Fruit fly (Drosophila melanogaster) whole organism, embryonic: Measurements from ENCODE around the gene CG7991.

Source experiments
- Bgb ChIP-seq: fragments of 200-800 bp; sonication (Bioruptor generic); IDR thresholded peaks from 2 replicates; pipeline ENCODE4 v1.3.6; 2022; ENCODE audit warnings: missing biosample characterization, missing genetic modification characterization; ENCODE audit not compliant: partially characterized antibody
- CG12071 ChIP-seq: fragments of 200-800 bp; sonication (Bioruptor generic); optimal IDR thresholded peaks from 3 replicates; lab custom pipeline; 2018; ENCODE audit warnings: missing biosample characterization, mild to moderate bottlenecking, missing genetic modification characterization
- CG12236 ChIP-seq: fragments of 200-800 bp; sonication (Bioruptor generic); optimal IDR thresholded peaks from 2 replicates; lab custom pipeline; 2016; ENCODE audit warnings: missing biosample characterization, missing genetic modification characterization
- CG12659 ChIP-seq: fragments of 200-800 bp; sonication (Bioruptor generic); optimal IDR thresholded peaks from 3 replicates; lab custom pipeline; 2017; ENCODE audit warnings: mild to moderate bottlenecking, missing biosample characterization, missing genetic modification reagents, missing genetic modification characterization
- CG16813 ChIP-seq: fragments of 200-800 bp; sonication (Bioruptor generic); IDR thresholded peaks from 3 replicates; pipeline ENCODE4 v1.3.6; 2022; ENCODE audit warnings: missing biosample characterization, missing genetic modification characterization; ENCODE audit not compliant: partially characterized antibody
- CG17361 ChIP-seq: fragments of 200-800 bp; sonication (Bioruptor generic); IDR thresholded peaks from 3 replicates; pipeline ENCODE4 v1.3.6; 2022; ENCODE audit warnings: missing biosample characterization, missing genetic modification characterization
- CG3163 ChIP-seq: fragments of 200-800 bp; sonication (Bioruptor generic); optimal IDR thresholded peaks from 3 replicates; lab custom pipeline; 2016; ENCODE audit warnings: missing biosample characterization, missing genetic modification characterization
- CG3995 ChIP-seq: fragments of 200-800 bp; sonication (Bioruptor generic); optimal IDR thresholded peaks from 3 replicates; lab custom pipeline; 2016; ENCODE audit warnings: missing biosample characterization, missing genetic modification characterization
- CG5180 ChIP-seq: fragments of 200-800 bp; sonication (Bioruptor generic); optimal IDR thresholded peaks from 3 replicates; lab custom pipeline; 2017; ENCODE audit warnings: missing biosample characterization, missing genetic modification characterization, mild to moderate bottlenecking, moderate library complexity, missing genetic modification reagents
- CG6765 ChIP-seq: fragments of 200-800 bp; sonication (Bioruptor generic); optimal IDR thresholded peaks from 3 replicates; lab custom pipeline; 2017; ENCODE audit warnings: missing biosample characterization, mild to moderate bottlenecking, missing genetic modification characterization
- CG6791 ChIP-seq: fragments of 200-800 bp; sonication (Bioruptor generic); IDR thresholded peaks from 3 replicates; pipeline ENCODE4 v1.3.6; 2022; ENCODE audit warnings: missing biosample characterization, missing genetic modification characterization; ENCODE audit not compliant: partially characterized antibody
- CG7357 ChIP-seq: fragments of 200-800 bp; sonication (Bioruptor generic); IDR thresholded peaks from 3 replicates; pipeline ENCODE4 v1.3.6; 2022; ENCODE audit warnings: missing biosample characterization, missing genetic modification characterization
- CG7786 ChIP-seq: fragments of 200-800 bp; sonication (Bioruptor generic); optimal IDR thresholded peaks from 2 replicates; lab custom pipeline; 2016; ENCODE audit warnings: missing biosample characterization, missing genetic modification characterization
- CG7928 ChIP-seq: fragments of 200-800 bp; sonication (Bioruptor generic); optimal IDR thresholded peaks from 2 replicates; lab custom pipeline; 2017; ENCODE audit warnings: missing biosample characterization, mild to moderate bottlenecking, missing genetic modification characterization
- CG8388 ChIP-seq: fragments of 200-800 bp; sonication (Bioruptor generic); optimal IDR thresholded peaks from 2 replicates; lab custom pipeline; 2019; ENCODE audit warnings: missing biosample characterization, mild to moderate bottlenecking, missing genetic modification characterization, moderate library complexity
- CG8944 ChIP-seq: fragments of 200-800 bp; sonication (Bioruptor generic); optimal IDR thresholded peaks from 3 replicates; lab custom pipeline; 2016; ENCODE audit warnings: missing biosample characterization, missing genetic modification characterization
- CG9876 ChIP-seq: fragments of 200-800 bp; sonication (Bioruptor generic); optimal IDR thresholded peaks from 2 replicates; lab custom pipeline; 2016; ENCODE audit warnings: missing biosample characterization, missing genetic modification characterization
- Dbx ChIP-seq: fragments of 200-800 bp; sonication (Bioruptor generic); IDR thresholded peaks from 3 replicates; pipeline ENCODE4 v1.3.6; 2022; ENCODE audit warnings: missing biosample characterization, missing genetic modification characterization
- Drgx ChIP-seq: fragments of 200-800 bp; sonication (Bioruptor generic); IDR thresholded peaks from 2 replicates; pipeline ENCODE4 v1.3.6; 2022; ENCODE audit warnings: missing biosample characterization, missing genetic modification characterization
- Jarid2 ChIP-seq: fragments of 200-800 bp; sonication (Bioruptor generic); optimal IDR thresholded peaks from 3 replicates; lab custom pipeline; 2017; ENCODE audit warnings: mild to moderate bottlenecking, missing biosample characterization, missing genetic modification reagents, missing genetic modification characterization
- Mad ChIP-seq: fragments of 200-800 bp; sonication (Bioruptor generic); optimal IDR thresholded peaks from 2 replicates; lab custom pipeline; 2016; ENCODE audit warnings: missing biosample characterization, missing genetic modification characterization
- Stat92E ChIP-seq, 3 experiments: fragments of >200 bp in 2 of 3; fragments of 200-800 bp in 1 of 3; sonication (Bioruptor generic) in 1 of 3; optimal IDR thresholded peaks; 2 replicates each; lab custom pipeline; 2017 to 2019; ENCODE audit warnings: missing biosample characterization in 3 of 3, missing genetic modification characterization in 3 of 3, mild to moderate bottlenecking in 1 of 3, moderate library complexity in 1 of 3
- Usf ChIP-seq: fragments of 200-800 bp; sonication (Bioruptor generic); optimal IDR thresholded peaks from 2 replicates; lab custom pipeline; 2017; ENCODE audit warnings: missing genotype, missing biosample characterization, missing genetic modification characterization
- br ChIP-seq: fragments of >200 bp; optimal IDR thresholded peaks from 2 replicates; lab custom pipeline; 2017
- bsh ChIP-seq, 2 experiments: fragments of 200-800 bp; sonication (Bioruptor generic); optimal IDR thresholded peaks; 2 replicates each; lab custom pipeline; 2017 to 2018; ENCODE audit warnings: mild to moderate bottlenecking in 2 of 2, missing biosample characterization in 2 of 2, missing genetic modification characterization in 2 of 2, moderate library complexity in 1 of 2
- ci ChIP-seq: fragments of 200-800 bp; sonication (Bioruptor generic); IDR thresholded peaks from 3 replicates; pipeline ENCODE4 v1.3.6; 2022; ENCODE audit warnings: missing biosample characterization, missing genetic modification characterization
- fd102C ChIP-seq: fragments of 200-800 bp; sonication (Bioruptor generic); optimal IDR thresholded peaks from 2 replicates; lab custom pipeline; 2018; ENCODE audit warnings: missing biosample characterization, mild to moderate bottlenecking, missing genetic modification characterization, moderate library complexity
- ftz-f1 ChIP-seq: fragments of 200-800 bp; sonication (Bioruptor generic); optimal IDR thresholded peaks from 2 replicates; lab custom pipeline; 2016; ENCODE audit warnings: missing biosample characterization, missing genetic modification characterization
- fu2 ChIP-seq: fragments of 200-800 bp; sonication (Bioruptor generic); optimal IDR thresholded peaks from 2 replicates; lab custom pipeline; 2016; ENCODE audit warnings: missing biosample characterization, missing genetic modification characterization
- gce ChIP-seq: fragments of 200-800 bp; sonication (Bioruptor generic); IDR thresholded peaks from 3 replicates; pipeline ENCODE4 v1.3.6; 2022; ENCODE audit warnings: missing biosample characterization, missing genetic modification characterization
- grau ChIP-seq: fragments of 200-800 bp; optimal IDR thresholded peaks from 3 replicates; lab custom pipeline; 2019; ENCODE audit warnings: missing biosample characterization, mild to moderate bottlenecking, missing genetic modification characterization, moderate library complexity
- knrl ChIP-seq: fragments of 200-800 bp; sonication (Bioruptor generic); IDR thresholded peaks from 3 replicates; pipeline ENCODE4 v1.3.6; 2022; ENCODE audit warnings: missing biosample characterization, missing genetic modification characterization; ENCODE audit not compliant: partially characterized antibody
- lab ChIP-seq: fragments of 200-800 bp; sonication (Bioruptor generic); optimal IDR thresholded peaks from 3 replicates; lab custom pipeline; 2017; ENCODE audit warnings: missing biosample characterization, missing genetic modification characterization, mild to moderate bottlenecking, moderate library complexity, missing genetic modification reagents
- nom ChIP-seq: fragments of 200-800 bp; sonication (Bioruptor generic); optimal IDR thresholded peaks from 2 replicates; lab custom pipeline; 2017; ENCODE audit warnings: missing biosample characterization, missing genetic modification characterization, mild to moderate bottlenecking, moderate library complexity, missing genetic modification reagents
- rib ChIP-seq: fragments of 200-800 bp; sonication (Bioruptor generic); IDR thresholded peaks from 2 replicates; pipeline ENCODE4 v1.3.6; 2022; ENCODE audit warnings: missing biosample characterization, missing genetic modification characterization
- sna ChIP-seq: fragments of 200-800 bp; sonication (Bioruptor generic); IDR thresholded peaks from 2 replicates; pipeline ENCODE4 v1.3.6; 2022; ENCODE audit warnings: missing biosample characterization, missing genetic modification characterization; ENCODE audit not compliant: partially characterized antibody
- sob ChIP-seq: fragments of 200-800 bp; sonication (Bioruptor generic); IDR thresholded peaks from 2 replicates; pipeline ENCODE4 v1.3.6; 2022; ENCODE audit warnings: missing biosample characterization, missing genetic modification characterization
- sr ChIP-seq: fragments of 200-800 bp; sonication (Bioruptor generic); IDR thresholded peaks from 3 replicates; pipeline ENCODE4 v1.3.6; 2022; ENCODE audit warnings: missing biosample characterization, missing genetic modification characterization
- unc-4 ChIP-seq: fragments of 200-800 bp; sonication (Bioruptor generic); IDR thresholded peaks from 2 replicates; pipeline ENCODE4 v1.3.6; 2022; ENCODE audit warnings: missing biosample characterization, missing genetic modification characterization; ENCODE audit not compliant: partially characterized antibody
- vvl ChIP-seq: fragments of 200-800 bp; sonication (Bioruptor generic); IDR thresholded peaks from 2 replicates; pipeline ENCODE4 v1.3.6; 2022; ENCODE audit warnings: missing biosample characterization, missing genetic modification characterization
- z ChIP-seq: fragments of 200-800 bp; sonication (Bioruptor generic); IDR thresholded peaks from 3 replicates; pipeline ENCODE4 v1.3.6; 2022; ENCODE audit warnings: missing biosample characterization, missing genetic modification characterization

The CG7991 gene

DNA sequence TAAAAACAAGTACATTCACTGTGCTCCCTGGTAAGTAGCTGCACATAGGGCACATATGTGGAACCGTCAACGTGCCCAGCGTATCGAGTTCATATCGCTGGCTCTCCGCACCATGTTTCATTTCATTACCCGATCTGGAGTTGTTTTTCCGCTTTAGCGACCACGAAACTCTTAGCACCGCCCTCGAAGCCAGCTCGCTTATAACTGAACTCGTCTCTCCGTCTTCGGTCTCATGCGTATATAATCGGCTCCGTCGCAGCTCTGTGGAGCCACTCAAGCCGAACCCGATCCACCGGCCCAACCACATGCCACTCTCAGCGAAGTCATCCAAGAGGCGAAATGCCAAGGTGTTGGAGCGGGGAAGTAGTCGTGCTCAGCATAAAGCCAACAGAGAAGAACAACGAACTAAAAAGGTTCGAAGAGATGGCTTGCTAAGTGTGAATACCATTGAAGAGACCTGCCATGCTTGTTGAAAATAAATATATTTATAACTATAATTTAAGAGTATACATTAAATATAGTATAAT, 81.0 kb downstream of the CG7991 start, which contains the start of gene Cht2 (continued):
- TF ChIP-seq CG17361 (GFP tag; lab: Robert Waterston, UW) (no peak), CG6765 (GFP tag; lab: Kevin White, UChicago) (no peak), nom (peak; percentile 52), gce (GFP tag; lab: Robert Waterston, UW) (no peak), knrl (GFP tag; lab: Robert Waterston, UW) (no peak), CG12236 (GFP tag; lab: Kevin White, UChicago) (no peak), CG3163 (peak; percentile 82), bsh (GFP tag; optimal IDR thresholded peaks at IDR 0.05; lab: Kevin White, UChicago) (no peak), CG8944 (GFP tag; lab: Kevin White, UChicago) (no peak), Jarid2 (GFP tag; lab: Kevin White, UChicago) (peak; percentile 73), Bgb (0 out of 2 replicates have a peak, but pooled peaks have one; percentile 29), rib (peak; percentile 17; the same call in 1 of the 2 replicates), CG8388 (GFP tag; lab: Kevin White, UChicago) (no peak), br (lab: Kevin White, UChicago) (no peak), CG7357 (GFP tag; lab: Robert Waterston, UW) (no peak), CG9876 (GFP tag; lab: Kevin White, UChicago) (no peak), fu2 (GFP tag; lab: Kevin White, UChicago) (no peak), sr (GFP tag; lab: Robert Waterston, UW) (no peak), CG7786 (GFP tag; lab: Kevin White, UChicago) (no peak), CG12659 (GFP tag; lab: Kevin White, UChicago) (no peak), CG5180 (GFP tag; lab: Kevin White, UChicago) (peak; percentile 81), unc-4 (GFP tag; lab: Robert Waterston, UW) (peak; percentile 21; the same call in 1 of the 2 replicates), Usf (GFP tag; lab: Kevin White, UChicago) (no peak), Stat92E (GFP tag; optimal IDR thresholded peaks at IDR 0.05; lab: Kevin White, UChicago) (no peak), lab (GFP tag; lab: Kevin White, UChicago) (no peak), fd102C (GFP tag; lab: Kevin White, UChicago) (no peak), ftz-f1 (peak; percentile 25), sna (GFP tag; lab: Robert Waterston, UW) (peak; percentile 27; the same call in 1 of the 2 replicates), CG6791 (GFP tag; lab: Robert Waterston, UW) (no peak), ci (peak; percentile 58; the same call in 1 of the 3 replicates), Mad (no peak), grau (tag; lab: Kevin White, UChicago) (no peak), CG12071 (GFP tag; lab: Kevin White, UChicago) (no peak), z (peak; percentile 86), CG7928 (GFP tag; lab: Kevin White, UChicago) (no peak), CG3995 (GFP tag; lab: Kevin White, UChicago) (no peak), Drgx (GFP tag; lab: Robert Waterston, UW) (peak; percentile 42; the same call in 1 of the 2 replicates), CG16813 (GFP tag; lab: Robert Waterston, UW) (no peak), Dbx (GFP tag; lab: Robert Waterston, UW) (0 out of 3 replicates have a peak, but pooled peaks have one; percentile 20), vvl (GFP tag; lab: Robert Waterston, UW) (peak; percentile 13; the same call in 1 of the 2 replicates), sob (peak; percentile 51; the same call in 1 of the 2 replicates)
